Worm (Caenorhabditis elegans): Measurements from ENCODE around the gene dmd-5.

- TF ChIP-seq ceh-13 (GFP tag; optimal IDR thresholded peaks at IDR 0.05) (no peak), flt-1 (GFP tag; IDR thresholded peaks at IDR 0.05) (no peak), tra-4 (tag; optimal IDR thresholded peaks at IDR 0.05) (no peak), tbx-11 (GFP tag; IDR thresholded peaks at IDR 0.05) (no peak), ama-1 (optimal IDR thresholded peaks at IDR 0.05) (no peak), pes-1 (GFP tag; IDR thresholded peaks at IDR 0.05) (no peak), sea-1 (GFP tag; conservative IDR thresholded peaks at IDR 0.05) (no peak), ets-7 (tag; optimal IDR thresholded peaks at IDR 0.05) (no peak), hnd-1 (tag; optimal IDR thresholded peaks at IDR 0.05) (no peak)
Measured at ce11 chrII:5819655-5820054, 45.6 kb upstream of the dmd-5 start.

Data from whole organism, early embryonic.